Worm (Caenorhabditis elegans): ENCODE results near the gene gst-35.
A peak's percentile ranks its signal among the peaks of the same experiment; 100 is the strongest.

The gst-35 gene

DNA sequence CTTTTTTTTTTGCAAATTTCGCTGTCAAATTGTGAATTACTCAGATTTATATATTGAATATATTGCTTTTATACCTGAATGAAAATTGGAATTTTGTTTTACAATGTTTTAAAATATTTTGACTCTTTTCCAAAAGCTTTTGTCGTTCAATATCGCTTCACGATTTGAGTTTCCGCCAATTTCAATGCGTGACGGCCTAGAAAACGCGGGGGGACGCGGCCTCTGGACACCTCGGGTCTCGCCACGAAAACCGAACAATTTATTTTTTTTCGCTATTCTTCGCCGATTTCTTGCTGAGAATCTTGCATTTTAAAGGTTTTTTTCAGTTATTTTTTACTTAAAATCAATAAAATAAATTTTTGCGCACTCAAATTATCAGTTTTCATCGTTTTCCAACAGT lies 47.5 kb upstream of the gst-35 start, which contains the start of gene Y46E12BL.2 (continued):
- TF ChIP-seq repo-1 (tag; optimal IDR thresholded peaks at IDR 0.05) = no peak
- peak; percentile 96 for TF ChIP-seq lin-54 (GFP tag; optimal IDR thresholded peaks at IDR 0.05)
- 0 out of 2 replicates have a peak, but pooled peaks have one; percentile 8 for TF ChIP-seq Y53F4B.3 (GFP tag; IDR thresholded peaks at IDR 0.05)
- peak; percentile 92 for TF ChIP-seq dox-1 (GFP tag; IDR thresholded peaks at IDR 0.05)
- peak; percentile 88 for TF ChIP-seq ztf-28 (GFP tag; IDR thresholded peaks at IDR 0.05)
- TF ChIP-seq Y56A3A.18 (GFP tag; IDR thresholded peaks at IDR 0.05) = no peak

DNA sequence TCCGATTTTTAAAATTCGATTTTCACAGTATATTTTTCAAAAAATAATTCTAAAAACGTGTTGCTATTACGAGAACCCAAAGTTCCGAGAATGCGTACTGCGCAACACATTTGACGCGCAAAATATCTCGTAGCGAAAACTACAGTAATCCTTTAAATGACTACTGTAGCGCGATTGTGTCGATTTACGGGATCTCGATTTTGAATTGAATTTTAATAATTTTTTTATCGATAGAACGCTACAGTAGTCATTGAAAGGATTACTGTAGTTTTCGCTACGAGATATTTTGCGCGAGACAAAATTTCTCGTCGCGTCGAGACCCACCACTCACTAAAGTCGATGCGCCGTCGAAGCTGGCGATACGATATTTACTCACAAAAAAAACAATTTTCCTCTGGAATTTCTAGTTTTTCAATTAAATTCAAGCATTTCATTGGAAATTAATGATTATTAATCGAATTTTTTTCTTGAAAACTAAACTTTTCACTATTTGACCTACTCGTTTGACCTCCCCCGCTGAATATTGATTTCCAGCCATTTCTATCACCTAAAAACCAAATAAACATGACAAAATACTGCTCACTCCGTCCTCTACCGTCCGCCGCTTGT lies 44.7 kb upstream of the gst-35 start, which contains the start of gene spsb-2:
TSS of gene spsb-2 (plus strand) at position 559 of the 609 bp plus-strand sequence.
- TF ChIP-seq lsl-1 (GFP tag; optimal IDR thresholded peaks at IDR 0.05) (peak; percentile 73), lin-54 (GFP tag; optimal IDR thresholded peaks at IDR 0.05) (no peak), cebp-1 (GFP tag; IDR thresholded peaks at IDR 0.05) (no peak), cebp-1 (tag; optimal IDR thresholded peaks at IDR 0.05) (no peak), madf-8 (GFP tag; conservative IDR thresholded peaks at IDR 0.05) (no peak), D2030.7 (GFP tag; IDR thresholded peaks at IDR 0.05) (peak; percentile 16; the same call in 1 of the 2 replicates), ekl-4 (GFP tag; IDR thresholded peaks at IDR 0.05) (peak; percentile 18; the same call in 1 of the 2 replicates), tbx-9 (tag; optimal IDR thresholded peaks at IDR 0.05; ENCODE audit: borderline replicate concordance) (no peak), F33H1.4 (GFP tag; IDR thresholded peaks at IDR 0.05) (peak; percentile 25; the same call in 1 of the 2 replicates), zim-3 (tag; optimal IDR thresholded peaks at IDR 0.05) (peak; percentile 52), madf-6 (GFP tag; IDR thresholded peaks at IDR 0.05) (peak; percentile 34), gei-17 (GFP tag; optimal IDR thresholded peaks at IDR 0.05) (no peak), efl-1 (GFP tag; optimal IDR thresholded peaks at IDR 0.05) (peak; percentile 32), mel-28 (tag; optimal IDR thresholded peaks at IDR 0.05; ENCODE audit: borderline replicate concordance) (no peak), ztf-6 (GFP tag; IDR thresholded peaks at IDR 0.05) (no peak), ceh-91 (GFP tag; IDR thresholded peaks at IDR 0.05) (peak; percentile 24; the same call in 1 of the 2 replicates), rpc-1 (optimal IDR thresholded peaks at IDR 0.05) (no peak), rpc-1 (tag; optimal IDR thresholded peaks at IDR 0.05) (no peak), hlh-12 (tag; optimal IDR thresholded peaks at IDR 0.05) (no peak)

DNA sequence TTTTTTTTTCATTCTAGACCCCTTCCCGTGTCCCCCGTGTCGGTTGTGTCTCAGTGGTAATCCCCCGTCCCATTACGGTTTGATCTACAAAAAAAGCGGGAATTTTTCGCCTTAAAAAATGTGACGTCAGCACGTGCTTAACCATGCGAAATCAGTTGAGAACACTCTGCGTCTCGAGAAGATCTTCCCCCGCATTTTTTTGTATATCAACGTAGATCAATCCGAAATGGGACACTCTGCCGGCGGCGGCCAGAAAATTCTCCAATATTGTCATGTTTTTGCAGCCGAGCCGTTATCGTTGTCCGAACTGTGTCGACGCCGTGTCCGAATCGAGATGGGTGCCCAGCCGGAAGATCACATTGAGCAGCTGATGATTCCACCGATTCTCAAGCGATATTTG lies 42.8 kb upstream of the gst-35 start:
- TF ChIP-seq nhr-90 (tag; optimal IDR thresholded peaks at IDR 0.05) = no peak
- 0 out of 2 replicates have a peak, but pooled peaks have one; percentile 22 for TF ChIP-seq zfh-2 (GFP tag; conservative IDR thresholded peaks at IDR 0.05)

- TF ChIP-seq repo-1 (tag; optimal IDR thresholded peaks at IDR 0.05) = no peak
- no peak for TF ChIP-seq ztf-26 (tag; optimal IDR thresholded peaks at IDR 0.05)
Measured at ce11 chrII:15226805-15227204, 41.6 kb upstream of the gst-35 start.

ce11 chrII:15226186-15226585 lies 41.0 kb upstream of the gst-35 start:
- TF ChIP-seq him-1 (tag; optimal IDR thresholded peaks at IDR 0.05) (no peak), attf-5 (GFP tag; optimal IDR thresholded peaks at IDR 0.05) (no peak), dox-1 (GFP tag; IDR thresholded peaks at IDR 0.05) (0 out of 2 replicates have a peak, but pooled peaks have one; percentile 9), mel-28 (tag; optimal IDR thresholded peaks at IDR 0.05; ENCODE audit: borderline replicate concordance) (no peak), nhr-120 (GFP tag; IDR thresholded peaks at IDR 0.05) (no peak), lin-54 (GFP tag; optimal IDR thresholded peaks at IDR 0.05) (no peak), hmg-1.2 (GFP tag; IDR thresholded peaks at IDR 0.05) (0 out of 2 replicates have a peak, but pooled peaks have one; percentile 15), mes-4 (tag; optimal IDR thresholded peaks at IDR 0.05) (no peak), egrh-3 (GFP tag; IDR thresholded peaks at IDR 0.05) (peak; percentile 66; the same call in 1 of the 2 replicates), B0035.1 (tag; optimal IDR thresholded peaks at IDR 0.05) (no peak), tbx-9 (tag; optimal IDR thresholded peaks at IDR 0.05; ENCODE audit: borderline replicate concordance) (no peak), F52B5.7 (tag; optimal IDR thresholded peaks at IDR 0.05) (peak; percentile 5), dpff-1 (tag; optimal IDR thresholded peaks at IDR 0.05) (no peak), pha-4 (tag; optimal IDR thresholded peaks at IDR 0.05) (no peak), lin-26 (GFP tag; IDR thresholded peaks at IDR 0.05) (no peak), zfh-2 (GFP tag; conservative IDR thresholded peaks at IDR 0.05) (peak; percentile 88), die-1 (tag; optimal IDR thresholded peaks at IDR 0.05) (no peak), C06A6.2 (GFP tag; conservative IDR thresholded peaks at IDR 0.05) (0 out of 2 replicates have a peak, but pooled peaks have one; percentile 12), xnd-1 (tag; optimal IDR thresholded peaks at IDR 0.05) (no peak), lir-1 (GFP tag; conservative IDR thresholded peaks at IDR 0.05) (no peak)

Measured in whole organism, young adult.